Fruit fly (Drosophila melanogaster) whole organism, prepupa: Measurements from ENCODE around the gene CG13041.
A peak's percentile ranks its signal among the peaks of the same experiment; 100 is the strongest.

ENCODE experiments used
- CG3919 ChIP-seq: fragments of 200-800 bp; sonication (Bioruptor generic); optimal IDR thresholded peaks from 3 replicates; lab custom pipeline; 2016; ENCODE audit warnings: missing biosample characterization, missing genetic modification characterization
- Lpt ChIP-seq: fragments of 200-800 bp; sonication (Bioruptor generic); optimal IDR thresholded peaks from 3 replicates; lab custom pipeline; 2016; ENCODE audit warnings: missing biosample characterization, missing genetic modification characterization
- Smox ChIP-seq: fragments of 200-800 bp; sonication (Bioruptor generic); optimal IDR thresholded peaks from 3 replicates; lab custom pipeline; 2016; ENCODE audit warnings: missing biosample characterization, missing genetic modification characterization
- fd59A ChIP-seq: fragments of 200-800 bp; sonication (Bioruptor generic); optimal IDR thresholded peaks from 2 replicates; lab custom pipeline; 2017; ENCODE audit warnings: missing biosample characterization, mild to moderate bottlenecking, missing genetic modification characterization, missing genetic modification reagents

- peak; percentile 92 for TF ChIP-seq CG3919 (GFP tag; lab: Kevin White, UChicago)
- peak; percentile 66 for TF ChIP-seq Lpt (GFP tag; lab: Kevin White, UChicago)
- TF ChIP-seq fd59A (GFP tag; lab: Kevin White, UChicago), result peak; percentile 87
- peak; percentile 85 for TF ChIP-seq Smox (GFP tag; lab: Kevin White, UChicago)
These were observed 44.9 kb upstream of the CG13041 start for dm6 chr3L:16364182-16364581.
